Worm (Caenorhabditis elegans): ENCODE measurements around the gene btb-19.
A peak's percentile ranks its signal among the peaks of the same experiment; 100 is the strongest.

ce11 chrII:14528233-14528802 lies 6.4 kb upstream of the btb-19 start, which contains the start of the genes F57C2.5 and spat-1:
- TF ChIP-seq mef-2 (tag; optimal IDR thresholded peaks at IDR 0.05) (no peak), C04F5.9 (tag; optimal IDR thresholded peaks at IDR 0.05) (peak; percentile 54)

Measured in whole organism, L1 larva.